Worm (Caenorhabditis elegans): ENCODE results near the gene F22H10.3.

ce11 chrX:16634708-16635107, 42.8 kb downstream of the F22H10.3 start:
- TF ChIP-seq php-3 (GFP tag; IDR thresholded peaks at IDR 0.05) (peak; percentile 41), pqm-1 (tag; optimal IDR thresholded peaks at IDR 0.05) (no peak), R02D3.7 (tag; optimal IDR thresholded peaks at IDR 0.05) (no peak), lin-39 (tag; optimal IDR thresholded peaks at IDR 0.05) (no peak), duxl-1 (tag; optimal IDR thresholded peaks at IDR 0.05; ENCODE audit: poor library complexity) (peak; percentile 79)
